Fruit fly (Drosophila melanogaster): ENCODE measurements around the gene CG42304.

The CG42304 gene

DNA sequence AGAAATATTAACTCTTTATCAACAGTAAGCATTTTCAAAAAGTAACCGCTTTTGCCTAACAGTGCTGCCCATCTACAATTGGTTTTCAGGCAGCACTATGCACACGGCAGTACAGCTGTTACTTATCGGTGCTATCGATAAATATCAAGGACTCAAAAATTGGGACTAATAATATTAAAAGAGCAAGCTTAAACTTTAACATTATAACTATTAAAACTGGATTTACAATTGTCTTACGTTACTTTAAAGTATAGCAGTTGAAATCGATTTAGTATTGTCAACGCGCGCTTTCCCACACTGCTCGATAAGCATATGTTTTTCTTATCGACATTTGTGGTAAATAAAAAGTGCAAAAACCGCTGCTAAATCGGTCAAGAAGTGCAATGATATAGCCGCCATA lies 20.5 kb upstream of the CG42304 start, which contains the start of the genes CG42245 and MEP-1 (continued):
- TF ChIP-seq Pdp1 (GFP tag; optimal IDR thresholded peaks at IDR 0.05) (peak in 1 of 2 experiments; percentile 46), Lpt (GFP tag; optimal IDR thresholded peaks at IDR 0.05) (no peak), CG1647 (GFP tag; optimal IDR thresholded peaks at IDR 0.05) (no peak), Hand (GFP tag; optimal IDR thresholded peaks at IDR 0.05) (no peak), sim (GFP tag; IDR thresholded peaks at IDR 0.05) (no peak), Oaz (GFP tag; IDR thresholded peaks at IDR 0.05) (no peak), sens (GFP tag) (peak; percentile 92), PHDP (tag; optimal IDR thresholded peaks at IDR 0.05) (no peak), CG42726 (GFP tag; IDR thresholded peaks at IDR 0.05; ENCODE audit: partially characterized antibody) (no peak), CG34376 (GFP tag; optimal IDR thresholded peaks at IDR 0.05) (peak; percentile 19), Usf (GFP tag; optimal IDR thresholded peaks at IDR 0.05) (no peak), disco-r (GFP tag; optimal IDR thresholded peaks at IDR 0.05) (no peak), Spps (tag; optimal IDR thresholded peaks at IDR 0.05) (no peak), yki (optimal IDR thresholded peaks at IDR 0.05) (no peak), toy (GFP tag; IDR thresholded peaks at IDR 0.05) (no peak), CG11560 (tag; IDR thresholded peaks at IDR 0.05) (no peak), trh (GFP tag; optimal IDR thresholded peaks at IDR 0.05) (no peak), Sin3A (optimal IDR thresholded peaks at IDR 0.05) (peak; percentile 53), CG33213 (GFP tag; optimal IDR thresholded peaks at IDR 0.05) (peak; percentile 44), Lim3 (GFP tag; IDR thresholded peaks at IDR 0.05) (no peak), pita (GFP tag; optimal IDR thresholded peaks at IDR 0.05) (no peak), CG10274 (GFP tag; optimal IDR thresholded peaks at IDR 0.05) (no peak), fd3F (GFP tag; optimal IDR thresholded peaks at IDR 0.05) (no peak), sisA (GFP tag; IDR thresholded peaks at IDR 0.05) (no peak), prd (optimal IDR thresholded peaks at IDR 0.05) (no peak), prd (GFP tag; IDR thresholded peaks at IDR 0.05) (no peak), Six4 (GFP tag; optimal IDR thresholded peaks at IDR 0.05) (peak; percentile 13), CG6765 (GFP tag; optimal IDR thresholded peaks at IDR 0.05) (no peak), dysf (GFP tag; IDR thresholded peaks at IDR 0.05) (no peak), danr (GFP tag; IDR thresholded peaks at IDR 0.05) (no peak), run (tag; optimal IDR thresholded peaks at IDR 0.05) (peak; percentile 34), CG10431 (GFP tag; optimal IDR thresholded peaks at IDR 0.05) (peak; percentile 8), CG11696 (GFP tag; IDR thresholded peaks at IDR 0.05) (no peak), CG17912 (GFP tag; optimal IDR thresholded peaks at IDR 0.05) (no peak), mirr (GFP tag; optimal IDR thresholded peaks at IDR 0.05) (no peak), CG12391 (tag; optimal IDR thresholded peaks at IDR 0.05) (peak; percentile 70), Vsx1 (GFP tag; optimal IDR thresholded peaks at IDR 0.05) (no peak), fu2 (GFP tag; optimal IDR thresholded peaks at IDR 0.05) (no peak), CG13123 (GFP tag; optimal IDR thresholded peaks at IDR 0.05) (peak; percentile 2), CG2116 (GFP tag; optimal IDR thresholded peaks at IDR 0.05) (peak; percentile 94), ato (GFP tag; IDR thresholded peaks at IDR 0.05; ENCODE audit: partially characterized antibody) (no peak; the same call in 1 of the 2 replicates), CG2202 (tag; optimal IDR thresholded peaks at IDR 0.05) (no peak), CG6683 (GFP tag; optimal IDR thresholded peaks at IDR 0.05) (no peak), CG10267 (tag; optimal IDR thresholded peaks at IDR 0.05) (peak; percentile 96), CTCF (GFP tag; optimal IDR thresholded peaks at IDR 0.05) (no peak), CG7963 (GFP tag; IDR thresholded peaks at IDR 0.05; ENCODE audit: partially characterized antibody) (0 out of 3 replicates have a peak, but pooled peaks have one; percentile 14), CG8388 (GFP tag; optimal IDR thresholded peaks at IDR 0.05) (peak; percentile 19), CG9797 (GFP tag; optimal IDR thresholded peaks at IDR 0.05) (peak; percentile 37), jing (GFP tag; optimal IDR thresholded peaks at IDR 0.05) (no peak), CG17361 (GFP tag; IDR thresholded peaks at IDR 0.05) (peak; percentile 49; the same call in 1 of the 3 replicates), gcm2 (GFP tag; optimal IDR thresholded peaks at IDR 0.05) (peak; percentile 61), CG12659 (GFP tag; optimal IDR thresholded peaks at IDR 0.05) (peak; percentile 67), CG31441 (GFP tag; IDR thresholded peaks at IDR 0.05) (no peak)

All from whole organism, embryonic.